Fruit fly (Drosophila melanogaster) whole organism, embryonic: Measurements from ENCODE around the gene CG2931.

Experiments
- ATbp ChIP-seq: fragments of 200-800 bp; sonication (Bioruptor generic); optimal IDR thresholded peaks from 2 replicates; lab custom pipeline; 2017; ENCODE audit warnings: missing biosample characterization, mild to moderate bottlenecking, missing genetic modification characterization, missing genetic modification reagents
- Asciz ChIP-seq: fragments of 200-800 bp; sonication (Bioruptor generic); optimal IDR thresholded peaks from 2 replicates; lab custom pipeline; 2017; ENCODE audit warnings: missing biosample characterization, mild to moderate bottlenecking, missing genetic modification characterization, missing genetic modification reagents
- CG11247 ChIP-seq: fragments of 200-800 bp; sonication (Bioruptor generic); IDR thresholded peaks from 2 replicates; pipeline ENCODE4 v1.3.6; 2022; ENCODE audit warnings: missing biosample characterization, missing genetic modification characterization
- CG14014 ChIP-seq: fragments of 200-800 bp; sonication (Bioruptor generic); IDR thresholded peaks from 2 replicates; pipeline ENCODE4 v1.3.6; 2022; ENCODE audit warnings: missing biosample characterization, missing genetic modification characterization
- CG15269 ChIP-seq: fragments of 200-800 bp; sonication (Bioruptor generic); optimal IDR thresholded peaks from 2 replicates; lab custom pipeline; 2018; ENCODE audit warnings: missing biosample characterization, mild to moderate bottlenecking, missing genetic modification characterization, moderate library complexity
- CG17359 ChIP-seq: fragments of 200-800 bp; sonication (Bioruptor generic); optimal IDR thresholded peaks from 3 replicates; lab custom pipeline; 2018; ENCODE audit warnings: missing biosample characterization, mild to moderate bottlenecking, missing genetic modification characterization, moderate library complexity
- CG2202 ChIP-seq: fragments of 200-800 bp; sonication (Bioruptor generic); optimal IDR thresholded peaks from 2 replicates; lab custom pipeline; 2018; ENCODE audit warnings: missing biosample characterization, mild to moderate bottlenecking, missing genetic modification characterization
- CG30020 ChIP-seq: fragments of 200-800 bp; optimal IDR thresholded peaks from 2 replicates; lab custom pipeline; 2019; ENCODE audit warnings: missing biosample characterization, mild to moderate bottlenecking, missing genetic modification characterization, moderate library complexity
- CG30403 ChIP-seq: fragments of 200-800 bp; sonication (Bioruptor generic); optimal IDR thresholded peaks from 3 replicates; lab custom pipeline; 2016; ENCODE audit warnings: missing biosample characterization, missing genetic modification characterization
- CG31388 ChIP-seq: fragments of 200-800 bp; sonication (Bioruptor generic); optimal IDR thresholded peaks from 2 replicates; lab custom pipeline; 2016; ENCODE audit warnings: missing biosample characterization, missing genetic modification characterization
- CG6254 ChIP-seq: fragments of 200-800 bp; sonication (Bioruptor generic); optimal IDR thresholded peaks from 3 replicates; lab custom pipeline; 2017; ENCODE audit warnings: mild to moderate bottlenecking, missing biosample characterization, missing genetic modification reagents, missing genetic modification characterization
- CG6272 ChIP-seq: fragments of 200-800 bp; sonication (Bioruptor generic); IDR thresholded peaks from 2 replicates; pipeline ENCODE4 v1.3.6; 2022; ENCODE audit warnings: missing biosample characterization, missing genetic modification characterization
- CG6654 ChIP-seq: fragments of 200-800 bp; sonication (Bioruptor generic); optimal IDR thresholded peaks from 2 replicates; lab custom pipeline; 2017; ENCODE audit warnings: missing biosample characterization, mild to moderate bottlenecking, missing genetic modification characterization
- CG8765 ChIP-seq: fragments of 200-800 bp; sonication (Bioruptor generic); IDR thresholded peaks from 2 replicates; pipeline ENCODE4 v1.3.6; 2022; ENCODE audit warnings: missing biosample characterization, missing genetic modification characterization
- Dbx ChIP-seq: fragments of 200-800 bp; sonication (Bioruptor generic); IDR thresholded peaks from 3 replicates; pipeline ENCODE4 v1.3.6; 2022; ENCODE audit warnings: missing biosample characterization, missing genetic modification characterization
- Doc2 ChIP-seq: fragments of 200-800 bp; sonication (Bioruptor generic); IDR thresholded peaks from 2 replicates; pipeline ENCODE4 v1.3.6; 2022; ENCODE audit warnings: missing biosample characterization, missing genetic modification characterization
- H15 ChIP-seq: fragments of 200-800 bp; sonication (Bioruptor generic); IDR thresholded peaks from 3 replicates; pipeline ENCODE4 v1.3.6; 2022; ENCODE audit warnings: missing biosample characterization, missing genetic modification characterization
- Mes4 ChIP-seq: fragments of 200-800 bp; sonication (Bioruptor generic); optimal IDR thresholded peaks from 2 replicates; lab custom pipeline; 2016; ENCODE audit warnings: missing biosample characterization, missing genetic modification characterization
- Nf-YA ChIP-seq: fragments of 200-800 bp; sonication (Bioruptor generic); IDR thresholded peaks from 2 replicates; pipeline ENCODE4 v1.3.6; 2022; ENCODE audit warnings: missing biosample characterization, missing genetic modification characterization
- Rx ChIP-seq: fragments of 200-800 bp; sonication (Bioruptor generic); IDR thresholded peaks from 2 replicates; pipeline ENCODE4 v1.3.6; 2022; ENCODE audit warnings: missing biosample characterization, missing genetic modification characterization
- Scr ChIP-seq: fragments of 200-800 bp; sonication (Bioruptor generic); IDR thresholded peaks from 2 replicates; pipeline ENCODE4 v1.3.6; 2022; ENCODE audit warnings: missing biosample characterization, missing genetic modification characterization; ENCODE audit not compliant: partially characterized antibody
- Side ChIP-seq: fragments of 200-800 bp; sonication (Bioruptor generic); optimal IDR thresholded peaks from 2 replicates; lab custom pipeline; 2016; ENCODE audit warnings: missing biosample characterization, missing genetic modification characterization
- Sox102F ChIP-seq: fragments of 200-800 bp; sonication (Bioruptor generic); optimal IDR thresholded peaks from 2 replicates; lab custom pipeline; 2018; ENCODE audit warnings: missing biosample characterization, mild to moderate bottlenecking, missing genetic modification characterization, moderate library complexity
- Taf1 ChIP-seq: fragments of 200-800 bp; sonication (Bioruptor generic); IDR thresholded peaks from 2 replicates; pipeline ENCODE4 v1.3.6; 2022; ENCODE audit warnings: missing biosample characterization, missing genetic modification characterization
- Xbp1 ChIP-seq: fragments of 200-800 bp; sonication (Bioruptor generic); optimal IDR thresholded peaks from 3 replicates; lab custom pipeline; 2016; ENCODE audit warnings: missing biosample characterization, mild to moderate bottlenecking, missing genetic modification characterization
- aop ChIP-seq: fragments of 200-800 bp; sonication (Bioruptor generic); IDR thresholded peaks from 2 replicates; pipeline ENCODE4 v1.3.6; 2022; ENCODE audit warnings: missing biosample characterization, missing genetic modification characterization
- ash1 ChIP-seq: fragments of 200-800 bp; sonication (Bioruptor generic); optimal IDR thresholded peaks from 2 replicates; lab custom pipeline; 2018; ENCODE audit warnings: missing biosample characterization, mild to moderate bottlenecking, missing genetic modification characterization
- bab2 ChIP-seq: fragments of 200-800 bp; sonication (Bioruptor generic); optimal IDR thresholded peaks from 2 replicates; lab custom pipeline; 2016; ENCODE audit warnings: missing biosample characterization, missing genetic modification characterization
- crol ChIP-seq: fragments of 200-800 bp; sonication (Bioruptor generic); IDR thresholded peaks from 2 replicates; pipeline ENCODE4 v1.3.6; 2022; ENCODE audit warnings: missing biosample characterization, missing genetic modification characterization
- cwo ChIP-seq: fragments of 200-800 bp; sonication (Bioruptor generic); optimal IDR thresholded peaks from 3 replicates; lab custom pipeline; 2017; ENCODE audit warnings: missing biosample characterization, missing genetic modification characterization, mild to moderate bottlenecking, moderate library complexity, missing genetic modification reagents
- emc ChIP-seq: fragments of 200-800 bp; sonication (Bioruptor generic); optimal IDR thresholded peaks from 2 replicates; lab custom pipeline; 2016; ENCODE audit warnings: missing biosample characterization, missing genetic modification characterization
- fd64A ChIP-seq: fragments of 200-800 bp; sonication (Bioruptor generic); optimal IDR thresholded peaks from 3 replicates; lab custom pipeline; 2018; ENCODE audit warnings: missing biosample characterization, mild to moderate bottlenecking, missing genetic modification characterization
- fru ChIP-seq: fragments of >200 bp; optimal IDR thresholded peaks from 2 replicates; lab custom pipeline; 2017
- ftz-f1 ChIP-seq: fragments of 200-800 bp; sonication (Bioruptor generic); optimal IDR thresholded peaks from 2 replicates; lab custom pipeline; 2016; ENCODE audit warnings: missing biosample characterization, missing genetic modification characterization
- gfzf ChIP-seq: fragments of 200-800 bp; sonication (Bioruptor generic); optimal IDR thresholded peaks from 2 replicates; lab custom pipeline; 2016; ENCODE audit warnings: missing biosample characterization, mild to moderate bottlenecking, missing genetic modification characterization, moderate library complexity
- gsb-n ChIP-seq: fragments of 200-800 bp; sonication (Bioruptor generic); optimal IDR thresholded peaks from 3 replicates; lab custom pipeline; 2018; ENCODE audit warnings: missing biosample characterization, mild to moderate bottlenecking, missing genetic modification characterization
- her ChIP-seq: fragments of 200-800 bp; sonication (Bioruptor generic); optimal IDR thresholded peaks from 2 replicates; lab custom pipeline; 2016; ENCODE audit warnings: missing biosample characterization, missing genetic modification characterization
- kay ChIP-seq: fragments of 200-800 bp; sonication (Bioruptor generic); optimal IDR thresholded peaks from 2 replicates; lab custom pipeline; 2016; ENCODE audit warnings: missing biosample characterization, missing genetic modification characterization
- mirr ChIP-seq: fragments of 200-800 bp; sonication (Bioruptor generic); optimal IDR thresholded peaks from 3 replicates; lab custom pipeline; 2018; ENCODE audit warnings: missing biosample characterization, mild to moderate bottlenecking, missing genetic modification characterization
- nerfin-1 ChIP-seq: fragments of 200-800 bp; sonication (Bioruptor generic); optimal IDR thresholded peaks from 3 replicates; lab custom pipeline; 2019; ENCODE audit warnings: missing biosample characterization, mild to moderate bottlenecking, missing genetic modification characterization, moderate library complexity
- nerfin-2 ChIP-seq: fragments of 200-800 bp; sonication (Bioruptor generic); IDR thresholded peaks from 2 replicates; pipeline ENCODE4 v1.3.6; 2022; ENCODE audit warnings: missing biosample characterization, missing genetic modification characterization; ENCODE audit not compliant: partially characterized antibody
- p53 ChIP-seq: fragments of 200-800 bp; sonication (Bioruptor generic); optimal IDR thresholded peaks from 2 replicates; lab custom pipeline; 2016; ENCODE audit warnings: missing biosample characterization, missing genetic modification characterization
- prd ChIP-seq, 3 experiments: fragments of >200 bp in 2 of 3; fragments of 200-800 bp in 1 of 3; sonication (Bioruptor generic) in 1 of 3; optimal IDR thresholded peaks in 2 of 3; IDR thresholded peaks in 1 of 3; 2 replicates in 2 of 3; 3 replicates in 1 of 3; pipeline versions ENCODE4 v1.3.6 to Lab custom; 2017 to 2022; ENCODE audit warnings: missing biosample characterization in 1 of 3, missing genetic modification characterization in 1 of 3
- psq ChIP-seq: fragments of 200-800 bp; sonication (Bioruptor generic); optimal IDR thresholded peaks from 2 replicates; lab custom pipeline; 2017; ENCODE audit warnings: missing biosample characterization, missing genetic modification characterization
- ro ChIP-seq: fragments of 200-800 bp; sonication (Bioruptor generic); IDR thresholded peaks from 2 replicates; pipeline ENCODE4 v1.3.6; 2022; ENCODE audit warnings: missing biosample characterization, missing genetic modification characterization
- sens-2 ChIP-seq: fragments of 200-800 bp; sonication (Bioruptor generic); IDR thresholded peaks from 2 replicates; pipeline ENCODE4 v1.3.6; 2022; ENCODE audit warnings: missing biosample characterization, missing genetic modification characterization
- sisA ChIP-seq: fragments of 200-800 bp; sonication (Bioruptor generic); IDR thresholded peaks from 2 replicates; pipeline ENCODE4 v1.3.6; 2022; ENCODE audit warnings: missing biosample characterization, missing genetic modification characterization
- sqz ChIP-seq: fragments of 200-800 bp; sonication (Bioruptor generic); optimal IDR thresholded peaks from 3 replicates; lab custom pipeline; 2018; ENCODE audit warnings: missing biosample characterization, mild to moderate bottlenecking, missing genetic modification characterization
- tna ChIP-seq: fragments of 200-800 bp; sonication (Bioruptor generic); IDR thresholded peaks from 2 replicates; pipeline ENCODE4 v1.3.6; 2022; ENCODE audit warnings: missing biosample characterization, missing genetic modification characterization; ENCODE audit not compliant: partially characterized antibody
- wek ChIP-seq: fragments of 200-800 bp; sonication (Bioruptor generic); optimal IDR thresholded peaks from 3 replicates; lab custom pipeline; 2018; ENCODE audit warnings: missing biosample characterization, mild to moderate bottlenecking, missing genetic modification characterization, moderate library complexity
- zfh2 ChIP-seq: fragments of 200-800 bp; sonication (Bioruptor generic); optimal IDR thresholded peaks from 2 replicates; lab custom pipeline; 2016; ENCODE audit warnings: missing biosample characterization, missing genetic modification characterization

CG2931 gene

dm6 chr3R:5565623-5566022 is 2.8 kb downstream of the CG2931 start (continued):
- peak; percentile 71 for TF ChIP-seq Side
- peak; percentile 71 for TF ChIP-seq CG30403 (GFP tag; lab: Kevin White, UChicago)
- peak; percentile 85 for TF ChIP-seq Dbx
- TF ChIP-seq sqz (GFP tag; lab: Kevin White, UChicago): no peak
- TF ChIP-seq CG6254: peak; percentile 60
- TF ChIP-seq Taf1 (GFP tag; lab: Robert Waterston, UW): peak; percentile 86
- peak; percentile 28 for TF ChIP-seq her
- no peak for TF ChIP-seq gfzf
- TF ChIP-seq Mes4 (GFP tag; lab: Kevin White, UChicago): peak; percentile 49
- peak; percentile 81 for TF ChIP-seq cwo (GFP tag; lab: Kevin White, UChicago)
- no peak for TF ChIP-seq tna (GFP tag; lab: Robert Waterston, UW)
- no peak for TF ChIP-seq CG2202
- TF ChIP-seq CG6654 (GFP tag; lab: Kevin White, UChicago): peak; percentile 19
- TF ChIP-seq nerfin-2 (GFP tag; lab: Robert Waterston, UW): no peak
- TF ChIP-seq Asciz (GFP tag; lab: Kevin White, UChicago): peak; percentile 78
- peak; percentile 76 for TF ChIP-seq Xbp1 (GFP tag; lab: Kevin White, UChicago)
- TF ChIP-seq crol (GFP tag; lab: Robert Waterston, UW): peak; percentile 39; the same call in 1 of the 2 replicates
- peak; percentile 63 for TF ChIP-seq emc
- TF ChIP-seq nerfin-1: peak; percentile 60
- TF ChIP-seq wek (GFP tag; lab: Kevin White, UChicago): no peak
- peak; percentile 40 for TF ChIP-seq CG31388
- TF ChIP-seq ash1: no peak
- TF ChIP-seq sens-2 (GFP tag; lab: Robert Waterston, UW): peak; percentile 77
- TF ChIP-seq sisA (GFP tag; lab: Robert Waterston, UW): peak; percentile 86
- peak; percentile 10 for TF ChIP-seq p53 (GFP tag; lab: Kevin White, UChicago)
- no peak for TF ChIP-seq Sox102F
- TF ChIP-seq psq (GFP tag; lab: Kevin White, UChicago): no peak
- TF ChIP-seq CG15269 (tag; lab: Kevin White, UChicago): peak; percentile 86
- TF ChIP-seq prd (optimal IDR thresholded peaks at IDR 0.05; lab: Kevin White, UChicago): no peak
- TF ChIP-seq prd (GFP tag; IDR thresholded peaks at IDR 0.05; lab: Robert Waterston, UW): peak; percentile 90
- peak; percentile 51 for TF ChIP-seq fd64A (GFP tag; lab: Kevin White, UChicago)
- peak; percentile 90 for TF ChIP-seq CG17359
- TF ChIP-seq ftz-f1: no peak
- TF ChIP-seq H15 (GFP tag; lab: Robert Waterston, UW): peak; percentile 74
- TF ChIP-seq fru (lab: Kevin White, UChicago): no peak
- TF ChIP-seq CG6272 (GFP tag; lab: Robert Waterston, UW): peak; percentile 84
- 0 out of 2 replicates have a peak, but pooled peaks have one; percentile 29 for TF ChIP-seq CG8765 (GFP tag; lab: Robert Waterston, UW)
- TF ChIP-seq Scr: no peak
- no peak for TF ChIP-seq gsb-n (tag; lab: Kevin White, UChicago)
- TF ChIP-seq bab2: peak; percentile 82
- TF ChIP-seq mirr (GFP tag; lab: Kevin White, UChicago): peak; percentile 92
- peak; percentile 78 for TF ChIP-seq Nf-YA (GFP tag; lab: Robert Waterston, UW)
- peak; percentile 36; the same call in 1 of the 2 replicates for TF ChIP-seq ro (GFP tag; lab: Robert Waterston, UW)
- peak; percentile 77 for TF ChIP-seq Rx
- peak; percentile 79 for TF ChIP-seq Doc2
- peak; percentile 74 for TF ChIP-seq aop (GFP tag; lab: Robert Waterston, UW)
- peak; percentile 39 for TF ChIP-seq kay
- TF ChIP-seq CG30020 (tag; lab: Kevin White, UChicago): no peak
- peak; percentile 89 for TF ChIP-seq CG14014 (GFP tag; lab: Robert Waterston, UW)
- peak; percentile 82 for TF ChIP-seq CG11247
- peak; percentile 74 for TF ChIP-seq zfh2 (GFP tag; lab: Kevin White, UChicago)
- peak; percentile 84 for TF ChIP-seq ATbp (GFP tag; lab: Kevin White, UChicago)
